Fruit fly (Drosophila melanogaster) whole organism, adult: ENCODE data around the gene Sema1a.

ENCODE experiments used
- CG14711 ChIP-seq: fragments of 200-800 bp; sonication (Bioruptor generic); optimal IDR thresholded peaks from 2 replicates; lab custom pipeline; 2018; ENCODE audit warnings: missing biosample characterization, mild to moderate bottlenecking, missing genetic modification characterization, moderate library complexity
- CG1620 ChIP-seq: fragments of 200-800 bp; sonication (Bioruptor generic); optimal IDR thresholded peaks from 2 replicates; lab custom pipeline; 2016; ENCODE audit warnings: missing biosample characterization, missing genetic modification characterization
- CG5204 ChIP-seq: fragments of 200-800 bp; sonication (Bioruptor generic); optimal IDR thresholded peaks from 2 replicates; lab custom pipeline; 2016; ENCODE audit warnings: missing biosample characterization, missing genetic modification characterization
- CG7045 ChIP-seq: fragments of 200-800 bp; sonication (Bioruptor generic); optimal IDR thresholded peaks from 2 replicates; lab custom pipeline; 2017; ENCODE audit warnings: missing biosample characterization, mild to moderate bottlenecking, missing genetic modification characterization
- kay ChIP-seq: fragments of 200-800 bp; sonication (Bioruptor generic); peaks from one replicate; lab custom pipeline; 2016; ENCODE audit warnings: missing biosample characterization, missing genetic modification characterization, borderline replicate concordance
- ovo ChIP-seq: fragments of 200-800 bp; sonication (Bioruptor generic); optimal IDR thresholded peaks from 2 replicates; lab custom pipeline; 2016; ENCODE audit warnings: missing biosample characterization, missing genetic modification characterization
- pad ChIP-seq: fragments of 200-800 bp; sonication (Bioruptor generic); optimal IDR thresholded peaks from 3 replicates; lab custom pipeline; 2017; ENCODE audit warnings: missing biosample characterization, missing genetic modification characterization, mild to moderate bottlenecking, moderate library complexity, missing genetic modification reagents
- toe ChIP-seq: fragments of 200-800 bp; sonication (Bioruptor generic); optimal IDR thresholded peaks from 2 replicates; lab custom pipeline; 2016; ENCODE audit warnings: missing biosample characterization, missing genetic modification characterization

DNA sequence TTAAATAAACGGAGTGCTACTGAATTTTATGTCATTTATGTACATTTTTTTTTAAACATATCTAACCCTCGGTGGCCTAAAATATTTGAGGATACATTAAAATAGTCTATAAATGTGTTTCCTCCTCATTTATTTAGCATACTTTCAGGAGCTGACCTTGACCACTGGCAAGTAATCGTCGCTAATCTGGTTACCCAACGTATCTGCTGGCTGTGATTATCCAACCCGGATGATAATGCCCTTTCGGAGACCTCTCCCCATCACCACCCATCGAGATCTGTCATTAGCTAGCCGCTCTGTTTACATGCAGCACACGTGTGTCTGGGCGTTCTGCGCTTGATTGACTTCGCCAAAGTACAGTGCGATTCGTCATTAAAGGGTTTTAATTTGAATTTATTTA is 165.6 kb downstream of the Sema1a start:
- no peak for TF ChIP-seq CG1620
- TF ChIP-seq CG14711 (tag; lab: Kevin White, UChicago): no peak
- TF ChIP-seq kay (GFP tag; lab: Kevin White, UChicago): no peak
- peak; percentile 40 for TF ChIP-seq ovo
- TF ChIP-seq toe (GFP tag; lab: Kevin White, UChicago): peak; percentile 35
- TF ChIP-seq CG5204 (GFP tag; lab: Kevin White, UChicago): no peak
- TF ChIP-seq CG7045 (GFP tag; lab: Kevin White, UChicago): no peak
- TF ChIP-seq pad (GFP tag; lab: Kevin White, UChicago): no peak
